Worm (Caenorhabditis elegans) whole organism, midembryonic: ENCODE data around the gene ZC443.4.

Experiments
- T22C8.4 ChIP-seq: fragments of 200-800 bp; sonication (Bioruptor generic); IDR thresholded peaks from 2 replicates; pipeline ENCODE4 v1.3.6; 2022; ENCODE audit warnings: missing genetic modification characterization, missing compliant biosample characterization
- flt-1 ChIP-seq: fragments of 200-800 bp; sonication (Bioruptor generic); IDR thresholded peaks from 2 replicates; pipeline ENCODE4 v1.3.6; 2022; ENCODE audit warnings: missing genetic modification characterization, missing compliant biosample characterization
- klf-2 ChIP-seq: fragments of 200-800 bp; sonication (Bioruptor generic); conservative IDR thresholded peaks from 2 replicates; pipeline ENCODE4 v1.3.6; 2022; ENCODE audit warnings: missing genetic modification reagents, missing genetic modification characterization, missing compliant biosample characterization
- tab-1 ChIP-seq: fragments of 200-800 bp; sonication (Bioruptor generic); IDR thresholded peaks from 2 replicates; pipeline ENCODE4 v1.3.6; 2022; ENCODE audit warnings: missing genetic modification characterization, missing compliant biosample characterization
- ztf-23 ChIP-seq: fragments of 200-800 bp; sonication (Bioruptor generic); IDR thresholded peaks from 2 replicates; pipeline ENCODE4 v1.3.6; 2022; ENCODE audit warnings: missing genetic modification reagents, missing genetic modification characterization, missing compliant biosample characterization
- ztf-29 ChIP-seq: fragments of 200-800 bp; sonication (Bioruptor generic); IDR thresholded peaks from 2 replicates; pipeline ENCODE4 v1.3.6; 2022; ENCODE audit warnings: missing genetic modification reagents, missing genetic modification characterization, missing compliant biosample characterization

ce11 chrV:12806190-12806589, 13.5 kb downstream of the ZC443.4 start, which contains the start of gene ZC443.7:
- TF ChIP-seq ztf-29 (GFP tag; lab: Robert Waterston, UW) (no peak), klf-2 (GFP tag; lab: Robert Waterston, UW) (no peak), flt-1 (GFP tag; lab: Robert Waterston, UW) (no peak), T22C8.4 (GFP tag; lab: Robert Waterston, UW) (no peak), tab-1 (GFP tag; lab: Robert Waterston, UW) (no peak), ztf-23 (GFP tag; lab: Robert Waterston, UW) (no peak)
